Fruit fly (Drosophila melanogaster) Kc167 (cell line): ENCODE measurements around the gene Fam92.

Source experiments
- Myc ChIP-seq: fragments of >200 bp; optimal IDR thresholded peaks from 2 replicates; lab custom pipeline; 2017; ENCODE audit warnings: missing external identifiers
- Sin3A ChIP-seq: fragments of >200 bp; optimal IDR thresholded peaks from 2 replicates; lab custom pipeline; 2018; ENCODE audit warnings: missing external identifiers
- h ChIP-seq: fragments of >200 bp; optimal IDR thresholded peaks from 3 replicates; lab custom pipeline; 2018; ENCODE audit warnings: missing external identifiers
- insv ChIP-seq: fragments of >200 bp; optimal IDR thresholded peaks from 3 replicates; lab custom pipeline; 2018; ENCODE audit warnings: missing external identifiers
- psq ChIP-seq: fragments of >200 bp; optimal IDR thresholded peaks from 2 replicates; lab custom pipeline; 2017; ENCODE audit warnings: missing external identifiers
- ttk ChIP-seq: sonication (Bioruptor generic); optimal IDR thresholded peaks from 2 replicates; lab custom pipeline; 2017; ENCODE audit warnings: missing external identifiers

Gene Fam92

DNA sequence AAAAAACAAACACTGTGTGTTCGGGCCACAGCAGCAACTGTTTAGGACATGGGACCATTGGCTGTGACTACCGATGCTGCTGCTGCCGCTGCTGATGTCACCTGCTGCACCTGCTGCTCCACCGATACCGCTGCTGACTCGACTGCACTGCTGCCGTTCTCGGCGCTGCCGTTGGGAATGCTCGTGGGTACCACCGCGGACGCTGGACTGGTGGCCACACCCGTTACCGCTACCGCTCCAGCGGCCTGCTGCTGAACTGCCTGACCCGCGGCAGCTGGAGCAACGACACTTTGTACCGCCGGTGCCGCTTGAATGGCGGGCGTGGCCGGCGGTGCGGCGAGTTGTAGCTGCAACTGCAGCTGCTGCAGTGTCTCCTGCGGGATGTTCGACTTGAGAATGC lies 33.0 kb downstream of the Fam92 start:
- no peak for TF ChIP-seq Myc (lab: Kevin White, UChicago)
- TF ChIP-seq ttk, result no peak

DNA sequence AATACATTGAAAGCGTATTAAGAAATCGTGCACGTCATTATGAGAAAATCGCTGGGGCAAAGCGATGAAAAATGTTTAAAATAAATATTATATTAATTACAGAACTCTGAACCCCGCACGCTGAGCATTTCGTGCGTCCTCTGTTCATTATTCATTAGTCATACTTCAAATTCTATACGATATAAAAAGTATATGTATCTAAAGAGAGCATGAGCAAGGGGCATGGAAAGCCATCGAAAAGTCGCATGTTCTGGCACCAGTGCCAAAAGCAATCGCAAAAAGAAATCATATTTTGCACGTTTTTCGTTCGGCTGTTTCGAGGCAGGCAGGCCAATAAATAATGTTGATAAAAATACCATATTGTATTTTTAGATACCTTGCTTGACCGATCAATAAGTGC lies 34.5 kb downstream of the Fam92 start:
- TF ChIP-seq insv (lab: Kevin White, UChicago) (no peak), h (lab: Kevin White, UChicago) (no peak), Sin3A (lab: Kevin White, UChicago) (no peak), ttk (no peak), psq (lab: Kevin White, UChicago) (no peak), Myc (lab: Kevin White, UChicago) (no peak)

DNA sequence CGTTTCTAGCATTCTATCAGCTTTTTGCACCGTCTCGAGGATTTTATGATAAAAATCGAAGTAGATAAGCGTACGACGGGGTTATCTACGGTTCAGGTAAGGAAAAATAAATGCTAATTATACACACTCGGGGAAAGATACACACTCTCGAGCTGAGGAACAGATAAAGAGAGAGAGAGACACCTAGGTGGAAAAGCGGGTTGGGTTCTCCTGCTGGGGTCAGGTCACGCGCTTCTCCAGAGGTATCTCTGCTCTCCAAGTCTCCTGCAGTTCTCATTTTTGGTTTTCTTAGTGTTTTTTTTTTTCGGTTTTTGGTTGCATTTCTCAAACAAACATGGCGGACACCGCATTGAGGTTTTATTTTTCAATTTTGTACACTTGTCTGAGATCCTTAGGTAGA lies 35.1 kb downstream of the Fam92 start:
- TF ChIP-seq psq (lab: Kevin White, UChicago), result no peak
- peak; percentile 12 for TF ChIP-seq ttk
- TF ChIP-seq Myc (lab: Kevin White, UChicago), result no peak
- TF ChIP-seq h (lab: Kevin White, UChicago), result no peak
- no peak for TF ChIP-seq Sin3A (lab: Kevin White, UChicago)
- no peak for TF ChIP-seq insv (lab: Kevin White, UChicago)

DNA sequence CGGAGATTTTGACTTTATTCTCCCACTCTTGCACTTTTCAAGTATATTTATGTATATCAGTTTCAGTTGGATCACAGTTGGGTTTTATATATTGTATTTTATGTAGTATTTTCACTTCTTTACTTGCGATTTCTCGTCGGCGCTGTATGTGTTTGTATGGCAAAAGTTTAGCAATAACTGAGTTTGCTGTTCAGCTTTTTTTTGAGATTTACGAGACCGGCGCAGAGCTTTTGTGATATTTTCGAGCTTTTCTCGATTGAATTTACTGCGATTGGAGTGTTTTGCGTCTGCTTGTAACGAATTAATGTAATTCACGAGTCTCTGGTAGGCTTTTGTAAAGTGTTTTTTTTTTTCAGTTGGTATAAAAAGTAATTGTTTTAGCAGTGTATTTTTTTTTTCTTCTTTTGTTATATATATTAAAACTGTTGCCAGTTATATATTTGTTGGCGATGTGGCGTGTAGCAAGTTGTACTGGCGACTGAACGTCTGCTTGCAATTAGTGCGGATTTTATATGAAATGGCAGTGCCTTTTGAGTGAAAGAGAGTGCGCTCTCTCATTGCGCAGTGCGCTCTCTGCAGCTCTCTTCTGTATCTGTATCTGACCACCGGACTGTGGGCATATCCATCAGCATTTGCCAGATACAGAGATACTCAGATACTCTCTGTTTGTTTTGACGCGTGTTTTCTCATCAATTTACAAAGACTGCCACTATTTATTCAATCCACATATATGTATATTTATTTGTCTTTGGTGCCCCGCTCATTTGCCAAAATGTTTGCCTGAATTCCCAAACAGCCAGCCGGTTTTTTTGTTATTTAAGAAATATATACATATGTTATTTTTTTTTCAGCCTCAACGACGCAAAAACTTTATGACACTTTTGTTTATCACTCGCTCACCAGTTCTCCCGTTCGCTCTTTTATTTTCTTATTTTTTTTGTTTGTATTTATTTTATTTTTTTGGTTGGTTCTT lies 36.3 kb downstream of the Fam92 start:
- TF ChIP-seq h (lab: Kevin White, UChicago) (no peak), Myc (lab: Kevin White, UChicago) (no peak), insv (lab: Kevin White, UChicago) (no peak)

DNA sequence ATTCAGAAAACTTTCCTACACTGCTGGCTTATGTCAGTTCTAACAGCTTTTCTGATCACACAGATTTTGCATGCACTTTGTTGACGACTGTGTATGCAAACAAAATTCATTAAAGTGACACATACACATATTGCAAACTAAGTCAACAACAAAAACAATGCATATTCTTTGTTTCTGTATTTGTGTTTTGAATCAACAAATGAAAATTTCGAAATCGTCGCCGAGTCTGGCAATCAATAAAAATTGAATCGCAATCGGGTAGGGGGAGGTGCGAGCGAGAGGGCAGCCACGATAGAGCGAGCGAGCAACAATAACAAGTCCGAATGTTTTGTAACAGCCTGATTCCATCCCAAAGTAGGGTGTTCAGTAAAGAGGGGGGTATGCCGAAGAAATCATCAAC lies 38.3 kb downstream of the Fam92 start:
- TF ChIP-seq insv (lab: Kevin White, UChicago), result no peak
- no peak for TF ChIP-seq h (lab: Kevin White, UChicago)
- TF ChIP-seq psq (lab: Kevin White, UChicago), result no peak
- no peak for TF ChIP-seq Myc (lab: Kevin White, UChicago)
- no peak for TF ChIP-seq Sin3A (lab: Kevin White, UChicago)
- no peak for TF ChIP-seq ttk

DNA sequence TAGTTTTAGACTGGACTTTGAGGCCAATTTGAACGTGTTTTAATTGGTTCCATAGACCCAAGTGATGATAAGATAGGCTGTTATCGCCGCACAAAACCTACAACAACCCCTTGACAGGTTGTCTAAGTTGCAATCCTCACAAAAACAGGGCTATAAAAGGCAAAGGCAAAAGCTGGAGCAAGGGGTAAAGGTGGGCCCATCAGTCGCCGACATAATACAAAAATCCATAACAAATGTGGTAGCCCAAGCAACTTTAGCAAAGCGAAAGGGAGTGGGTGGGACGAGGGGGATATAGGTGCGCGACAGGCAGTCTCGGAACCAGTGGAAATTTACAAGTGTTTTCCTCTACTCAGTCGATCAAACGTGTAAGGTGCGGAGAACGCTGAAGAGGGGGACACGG lies 39.4 kb downstream of the Fam92 start:
- no peak for TF ChIP-seq ttk
- TF ChIP-seq insv (lab: Kevin White, UChicago), result no peak
- no peak for TF ChIP-seq Sin3A (lab: Kevin White, UChicago)
- no peak for TF ChIP-seq h (lab: Kevin White, UChicago)
- no peak for TF ChIP-seq psq (lab: Kevin White, UChicago)

DNA sequence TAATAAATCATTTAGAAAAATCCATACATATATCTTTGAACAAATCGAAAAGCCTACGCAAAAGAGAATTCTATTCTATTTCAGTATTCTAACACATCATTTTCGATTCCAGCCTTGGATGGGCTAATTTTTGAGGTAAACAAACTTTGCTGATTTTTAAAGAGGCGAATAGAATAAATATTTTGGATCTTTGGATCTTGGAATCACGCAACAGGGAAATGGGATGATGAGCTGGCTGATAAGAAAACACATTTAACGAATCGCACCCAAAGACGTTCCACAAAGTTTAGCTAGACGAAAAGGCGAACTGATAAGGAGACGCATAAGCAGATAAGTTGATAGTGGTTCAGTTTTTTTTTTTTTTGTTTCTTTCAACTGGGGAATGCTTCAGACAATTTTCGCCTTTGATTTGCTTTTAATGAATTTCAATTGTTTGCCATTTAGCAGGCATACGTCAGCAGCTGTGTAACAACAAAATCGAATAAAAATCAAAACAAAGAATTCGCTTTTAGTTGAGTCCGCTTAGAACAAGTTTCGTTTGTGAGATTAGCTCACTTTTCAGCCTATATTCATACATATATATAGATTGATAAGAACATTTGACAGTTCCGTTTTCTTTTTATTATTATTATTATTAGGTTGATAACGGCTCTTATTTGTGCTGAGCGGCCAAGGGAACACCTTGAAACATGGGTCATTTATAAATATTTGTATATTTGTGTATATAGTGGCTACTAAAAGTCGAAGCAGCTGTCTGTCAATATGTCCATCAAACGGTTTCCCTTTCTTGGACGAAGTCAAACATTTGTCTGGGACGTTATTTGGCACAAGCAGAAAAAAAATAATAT lies 40.7 kb downstream of the Fam92 start:
- TF ChIP-seq h (lab: Kevin White, UChicago) (no peak), ttk (no peak), Sin3A (lab: Kevin White, UChicago) (no peak), insv (lab: Kevin White, UChicago) (no peak), Myc (lab: Kevin White, UChicago) (no peak), psq (lab: Kevin White, UChicago) (no peak)

DNA sequence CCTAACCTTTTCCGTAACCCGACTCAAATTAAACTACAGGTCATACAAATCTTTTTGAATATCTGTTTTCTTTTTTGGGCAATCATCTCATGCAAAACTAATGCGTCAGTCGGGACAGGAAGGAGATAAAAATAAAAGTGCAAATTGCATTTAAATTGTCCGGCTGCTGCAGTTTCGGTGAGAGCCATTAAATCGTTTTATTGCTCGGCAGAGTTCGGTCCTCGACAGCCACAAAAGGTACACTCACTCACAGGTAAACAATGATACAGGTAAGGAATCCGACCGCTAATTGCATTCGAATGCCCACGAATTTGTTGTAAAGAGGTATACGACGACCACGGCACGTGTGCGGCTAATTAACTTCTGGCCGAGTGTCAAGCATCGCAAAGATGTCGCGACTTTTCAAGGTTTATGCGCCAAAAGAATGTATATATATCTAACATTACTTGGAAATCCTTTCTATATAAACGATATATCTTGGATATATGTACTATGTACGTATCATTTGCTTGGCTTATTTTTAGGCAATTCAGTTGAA lies 41.9 kb downstream of the Fam92 start:
- TF ChIP-seq Myc (lab: Kevin White, UChicago) (no peak), Sin3A (lab: Kevin White, UChicago) (no peak), insv (lab: Kevin White, UChicago) (no peak), ttk (no peak), h (lab: Kevin White, UChicago) (no peak), psq (lab: Kevin White, UChicago) (no peak)

DNA sequence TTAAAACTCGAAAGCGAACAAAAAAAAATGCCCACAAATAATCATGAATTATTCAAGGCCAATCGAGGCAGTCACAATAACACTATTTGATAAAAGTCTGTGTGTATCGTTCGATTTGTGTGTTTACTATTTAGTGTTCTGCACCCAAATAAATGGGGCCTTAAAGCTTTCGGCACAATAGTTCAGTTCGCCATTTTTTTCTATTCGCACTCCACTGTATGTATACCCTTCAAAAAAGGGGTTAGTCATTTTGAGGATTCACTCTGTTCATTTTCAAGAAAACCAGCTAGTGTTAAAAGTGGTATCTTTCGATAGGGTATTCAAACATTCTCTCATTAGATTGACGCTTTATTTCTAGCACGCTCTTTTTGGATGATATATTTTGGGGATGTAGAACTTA lies 43.0 kb downstream of the Fam92 start:
- TF ChIP-seq insv (lab: Kevin White, UChicago) (no peak), ttk (no peak), Myc (lab: Kevin White, UChicago) (no peak), Sin3A (lab: Kevin White, UChicago) (no peak), psq (lab: Kevin White, UChicago) (no peak), h (lab: Kevin White, UChicago) (no peak)

DNA sequence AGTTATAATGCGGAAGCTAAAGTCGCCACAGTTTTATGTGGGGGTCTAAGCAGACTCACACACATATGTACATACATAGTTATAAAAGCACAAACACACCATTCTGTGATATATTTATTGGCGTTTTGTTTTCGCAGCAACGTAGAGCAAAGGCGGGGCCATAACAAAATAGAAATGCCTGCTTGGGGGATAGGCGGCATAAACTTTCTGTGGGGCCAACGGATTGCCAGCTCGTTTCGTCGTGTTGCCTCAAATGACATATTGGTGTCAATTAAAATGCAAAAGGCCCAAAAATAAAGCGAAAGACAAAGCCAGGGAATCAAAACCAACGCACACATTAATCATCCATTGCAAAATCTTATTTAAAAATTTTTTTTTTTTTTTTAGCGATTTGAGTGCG lies 44.1 kb downstream of the Fam92 start:
- TF ChIP-seq h (lab: Kevin White, UChicago) (no peak), ttk (no peak), Sin3A (lab: Kevin White, UChicago) (no peak), Myc (lab: Kevin White, UChicago) (no peak), psq (lab: Kevin White, UChicago) (no peak), insv (lab: Kevin White, UChicago) (no peak)

DNA sequence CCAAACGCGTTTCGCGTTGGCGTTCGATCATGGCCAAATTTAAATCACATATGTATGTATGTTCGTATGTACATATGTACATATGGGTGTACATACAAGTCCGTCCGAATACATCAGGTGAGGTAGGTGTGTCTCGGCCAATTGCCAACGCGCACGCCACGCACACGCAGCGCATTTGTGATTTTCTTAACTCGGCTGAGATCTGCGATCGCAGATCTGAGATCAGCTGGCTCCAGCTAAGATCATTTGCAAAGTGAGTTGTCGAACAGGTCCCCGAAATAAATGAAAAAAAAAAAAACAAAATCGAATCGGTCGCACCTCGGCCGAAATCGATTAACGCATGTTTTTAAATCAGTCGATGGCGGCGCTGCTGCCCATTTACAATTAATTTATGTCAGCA lies 44.5 kb downstream of the Fam92 start:
- TF ChIP-seq Sin3A (lab: Kevin White, UChicago) (no peak), psq (lab: Kevin White, UChicago) (no peak), insv (lab: Kevin White, UChicago) (no peak), h (lab: Kevin White, UChicago) (no peak), Myc (lab: Kevin White, UChicago) (no peak), ttk (no peak)
